Worm (Caenorhabditis elegans) whole organism, L2 larva: ENCODE measurements around the gene gadr-2.

ENCODE experiments used
- ama-1 ChIP-seq: fragments of 150-350 bp; optimal IDR thresholded peaks from 2 replicates; lab custom pipeline; 2018; ENCODE audit warnings: inconsistent platforms
- ceh-16 ChIP-seq: fragments of 150-350 bp; optimal IDR thresholded peaks from 2 replicates; lab custom pipeline; 2014; ENCODE audit warnings: missing biosample characterization, missing genetic modification characterization
- lsy-2 ChIP-seq, 2 experiments: fragments of 150-350 bp in 1 of 2; sonication (generic microtip) in 1 of 2; optimal IDR thresholded peaks; 2 replicates each; lab custom pipeline; 2014 to 2017; ENCODE audit warnings: missing biosample characterization in 2 of 2, missing genetic modification characterization in 2 of 2
- mbf-1 ChIP-seq: sonication (generic microtip); optimal IDR thresholded peaks from 2 replicates; lab custom pipeline; 2017; ENCODE audit warnings: missing biosample characterization, missing genetic modification characterization
- nhr-12 ChIP-seq: fragments of 150-350 bp; optimal IDR thresholded peaks from 2 replicates; lab custom pipeline; 2014; ENCODE audit warnings: missing biosample characterization, missing genetic modification characterization
- ztf-11 ChIP-seq: sonication (generic microtip); optimal IDR thresholded peaks from 2 replicates; lab custom pipeline; 2017; ENCODE audit warnings: missing biosample characterization, missing genetic modification characterization

DNA sequence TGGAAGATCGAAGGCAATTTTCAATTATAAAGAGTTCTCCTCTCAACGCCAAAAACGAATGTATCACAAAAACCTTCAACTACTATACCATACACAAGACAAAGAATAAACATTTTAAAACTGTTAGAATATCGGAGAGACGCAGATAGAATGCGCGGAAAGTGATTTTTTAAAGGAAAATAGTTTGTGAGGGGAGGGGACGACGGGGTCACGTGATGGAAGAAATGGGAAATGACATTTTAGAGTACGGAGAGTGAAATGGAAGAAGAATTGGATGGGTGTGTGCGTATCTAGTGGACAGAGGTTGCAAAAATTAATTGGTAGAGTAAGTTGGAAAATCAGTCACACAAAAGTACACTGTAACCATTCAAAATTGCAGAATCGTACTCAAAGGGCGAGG lies 49.4 kb upstream of the gadr-2 start:
- TF ChIP-seq mbf-1 (no peak), ama-1 (lab: Kevin White, UChicago) (no peak), nhr-12 (tag; lab: Kevin White, UChicago) (no peak), lsy-2 (tag; optimal IDR thresholded peaks at IDR 0.05; lab: Kevin White, UChicago) (peak in 1 of 2 experiments; percentile 34), ztf-11 (tag; lab: Kevin White, UChicago) (no peak), ceh-16 (tag; lab: Kevin White, UChicago) (peak; percentile 72)
